Fruit fly (Drosophila melanogaster) S2 (cell line): Measurements from ENCODE around the gene CG7627.

Experiments
- CG8478 ChIP-seq: fragments of >200 bp; optimal IDR thresholded peaks from 2 replicates; lab custom pipeline; 2018
- CTCF ChIP-seq, 2 experiments: fragments of >200 bp; optimal IDR thresholded peaks; 2 replicates each; lab custom pipeline; 2018

dm6 chr2L:8394180-8394579, 31.9 kb upstream of the CG7627 start, which contains the start of gene lectin-29Ca:
- TF ChIP-seq CTCF (optimal IDR thresholded peaks at IDR 0.05; lab: Kevin White, UChicago) (no peak), CG8478 (no peak)
